Worm (Caenorhabditis elegans) whole organism, young adult: ENCODE measurements around the gene D1086.3.
A peak's percentile ranks its signal among the peaks of the same experiment; 100 is the strongest.

Experiments used
- B0261.1 ChIP-seq: sonication (generic microtip); optimal IDR thresholded peaks from 2 replicates; lab custom pipeline; 2016; ENCODE audit warnings: mild to moderate bottlenecking, missing genetic modification characterization, moderate library complexity, missing compliant biosample characterization
- D2030.7 ChIP-seq: fragments of 200-800 bp; sonication (Bioruptor generic); IDR thresholded peaks from 2 replicates; pipeline ENCODE4 v1.3.6; 2022; ENCODE audit warnings: missing genetic modification reagents, missing genetic modification characterization, missing compliant biosample characterization
- F10E7.11 ChIP-seq: sonication (generic microtip); optimal IDR thresholded peaks from 2 replicates; lab custom pipeline; 2017; ENCODE audit warnings: mild to moderate bottlenecking, missing genetic modification characterization, moderate library complexity, missing compliant biosample characterization
- F22D6.2 ChIP-seq: sonication (generic microtip); optimal IDR thresholded peaks from 2 replicates; lab custom pipeline; 2016; ENCODE audit warnings: mild to moderate bottlenecking, missing genetic modification characterization, missing compliant biosample characterization
- F37B4.10 ChIP-seq: fragments of 200-800 bp; sonication (Bioruptor generic); IDR thresholded peaks from 2 replicates; pipeline ENCODE4 v1.3.6; 2022; ENCODE audit warnings: missing genetic modification characterization, missing compliant biosample characterization
- F39B2.1 ChIP-seq: fragments of 200-800 bp; sonication (Bioruptor generic); IDR thresholded peaks from 2 replicates; pipeline ENCODE4 v1.3.6; 2022; ENCODE audit warnings: missing genetic modification reagents, missing genetic modification characterization, missing compliant biosample characterization
- F57A8.1 ChIP-seq: fragments of 200-800 bp; sonication (Bioruptor generic); optimal IDR thresholded peaks from 2 replicates; lab custom pipeline; 2018; ENCODE audit warnings: mild to moderate bottlenecking, missing genetic modification characterization, moderate library complexity, missing compliant biosample characterization
- F57C9.4 ChIP-seq: sonication (generic microtip); optimal IDR thresholded peaks from 2 replicates; lab custom pipeline; 2017; ENCODE audit warnings: mild to moderate bottlenecking, missing genetic modification characterization, missing compliant biosample characterization
- K11D2.4 ChIP-seq: fragments of 200-800 bp; sonication (Bioruptor generic); IDR thresholded peaks from 2 replicates; pipeline ENCODE4 v1.3.6; 2022; ENCODE audit warnings: missing genetic modification reagents, missing genetic modification characterization, missing compliant biosample characterization
- Y53G8AR.9 ChIP-seq: fragments of 200-800 bp; sonication (Bioruptor generic); conservative IDR thresholded peaks from 2 replicates; pipeline ENCODE4 v1.3.6; 2022; ENCODE audit warnings: missing genetic modification reagents, missing genetic modification characterization, missing compliant biosample characterization
- attf-3 ChIP-seq: fragments of 200-800 bp; sonication (Bioruptor generic); conservative IDR thresholded peaks from 2 replicates; pipeline ENCODE4 v1.3.6; 2022; ENCODE audit warnings: missing genetic modification reagents, missing genetic modification characterization, missing compliant biosample characterization
- attf-5 ChIP-seq: fragments of 200-800 bp; sonication (Bioruptor generic); optimal IDR thresholded peaks from 2 replicates; lab custom pipeline; 2018; ENCODE audit warnings: mild to moderate bottlenecking, missing genetic modification characterization, missing compliant biosample characterization
- attf-6 ChIP-seq: fragments of 200-800 bp; sonication (Bioruptor generic); IDR thresholded peaks from 2 replicates; pipeline ENCODE4 v1.3.6; 2022; ENCODE audit warnings: missing genetic modification reagents, missing genetic modification characterization, missing compliant biosample characterization
- bed-1 ChIP-seq: fragments of 200-800 bp; sonication (Bioruptor generic); IDR thresholded peaks from 2 replicates; pipeline ENCODE4 v1.3.6; 2022; ENCODE audit warnings: missing genetic modification reagents, missing genetic modification characterization, missing compliant biosample characterization
- bed-2 ChIP-seq: fragments of 200-800 bp; sonication (Bioruptor generic); IDR thresholded peaks from 2 replicates; pipeline ENCODE4 v1.3.6; 2022; ENCODE audit warnings: missing genetic modification reagents, missing genetic modification characterization, missing compliant biosample characterization
- ceh-100 ChIP-seq: fragments of 200-800 bp; sonication (Bioruptor generic); IDR thresholded peaks from 2 replicates; pipeline ENCODE4 v1.3.6; 2022; ENCODE audit warnings: missing genetic modification reagents, missing genetic modification characterization, missing compliant biosample characterization
- ceh-58 ChIP-seq: fragments of 200-800 bp; sonication (Bioruptor generic); IDR thresholded peaks from 2 replicates; pipeline ENCODE4 v1.3.6; 2022; ENCODE audit warnings: missing genetic modification characterization, missing compliant biosample characterization
- ceh-79 ChIP-seq: sonication (generic microtip); optimal IDR thresholded peaks from 2 replicates; lab custom pipeline; 2017; ENCODE audit warnings: mild to moderate bottlenecking, missing genetic modification characterization, missing compliant biosample characterization
- ceh-91 ChIP-seq: fragments of 200-800 bp; sonication (Bioruptor generic); IDR thresholded peaks from 2 replicates; pipeline ENCODE4 v1.3.6; 2022; ENCODE audit warnings: missing genetic modification reagents, missing genetic modification characterization, missing compliant biosample characterization
- egl-44 ChIP-seq: fragments of 200-800 bp; sonication (Bioruptor generic); IDR thresholded peaks from 2 replicates; pipeline ENCODE4 v1.3.6; 2022; ENCODE audit warnings: missing genetic modification reagents, missing genetic modification characterization, missing compliant biosample characterization
- egrh-3 ChIP-seq: fragments of 200-800 bp; sonication (Bioruptor generic); IDR thresholded peaks from 2 replicates; pipeline ENCODE4 v1.3.6; 2022; ENCODE audit warnings: missing genetic modification reagents, missing genetic modification characterization, missing compliant biosample characterization
- ekl-4 ChIP-seq: fragments of 200-800 bp; sonication (Bioruptor generic); IDR thresholded peaks from 2 replicates; pipeline ENCODE4 v1.3.6; 2022; ENCODE audit warnings: missing genetic modification reagents, missing genetic modification characterization, missing compliant biosample characterization
- ets-4 ChIP-seq: fragments of 200-800 bp; sonication (Bioruptor generic); optimal IDR thresholded peaks from 2 replicates; lab custom pipeline; 2018; ENCODE audit warnings: mild to moderate bottlenecking, missing genetic modification characterization, missing compliant biosample characterization
- hmg-1.2 ChIP-seq: fragments of 200-800 bp; sonication (Bioruptor generic); IDR thresholded peaks from 2 replicates; pipeline ENCODE4 v1.3.6; 2022; ENCODE audit warnings: missing genetic modification reagents, missing genetic modification characterization, missing compliant biosample characterization
- hsf-1 ChIP-seq: fragments of 200-800 bp; sonication (Bioruptor generic); IDR thresholded peaks from 2 replicates; pipeline ENCODE4 v1.3.6; 2022; ENCODE audit warnings: missing genetic modification reagents, missing genetic modification characterization, missing compliant biosample characterization
- lag-1 ChIP-seq: fragments of 200-800 bp; sonication (Bioruptor generic); IDR thresholded peaks from 2 replicates; pipeline ENCODE4 v1.3.6; 2022; ENCODE audit warnings: missing genetic modification reagents, missing genetic modification characterization, missing compliant biosample characterization
- lin-35 ChIP-seq, 3 experiments: fragments of 150-350 bp in 2 of 3; sonication (generic microtip) in 1 of 3; optimal IDR thresholded peaks; 2 replicates each; lab custom pipeline; 2014 to 2018; ENCODE audit warnings: missing biosample characterization in 3 of 3, missing genetic modification characterization in 3 of 3, missing genetic modification reagents in 3 of 3
- lin-54 ChIP-seq: fragments of 200-800 bp; sonication (Bioruptor generic); optimal IDR thresholded peaks from 2 replicates; lab custom pipeline; 2018; ENCODE audit warnings: mild to moderate bottlenecking, missing genetic modification characterization, missing compliant biosample characterization
- lir-1 ChIP-seq: fragments of 200-800 bp; sonication (Bioruptor generic); conservative IDR thresholded peaks from 2 replicates; pipeline ENCODE4 v1.3.6; 2022; ENCODE audit warnings: missing genetic modification reagents, missing genetic modification characterization, missing compliant biosample characterization
- lsl-1 ChIP-seq: fragments of 200-800 bp; sonication (Bioruptor generic); optimal IDR thresholded peaks from 2 replicates; lab custom pipeline; 2018; ENCODE audit warnings: mild to moderate bottlenecking, missing genetic modification characterization, moderate library complexity, missing compliant biosample characterization
- madf-6 ChIP-seq: fragments of 200-800 bp; sonication (Bioruptor generic); IDR thresholded peaks from 2 replicates; pipeline ENCODE4 v1.3.6; 2022; ENCODE audit warnings: missing genetic modification reagents, missing genetic modification characterization, missing compliant biosample characterization
- nfyb-1 ChIP-seq: fragments of 200-800 bp; sonication (Bioruptor generic); IDR thresholded peaks from 2 replicates; pipeline ENCODE4 v1.3.6; 2022; ENCODE audit warnings: missing genetic modification reagents, missing genetic modification characterization, missing compliant biosample characterization
- nhr-120 ChIP-seq: fragments of 200-800 bp; sonication (Bioruptor generic); IDR thresholded peaks from 2 replicates; pipeline ENCODE4 v1.3.6; 2022; ENCODE audit warnings: missing genetic modification characterization, missing compliant biosample characterization
- nhr-27 ChIP-seq: fragments of 200-800 bp; sonication (Bioruptor generic); optimal IDR thresholded peaks from 2 replicates; lab custom pipeline; 2018; ENCODE audit warnings: mild to moderate bottlenecking, missing genetic modification characterization, moderate library complexity, missing compliant biosample characterization
- nhr-80 ChIP-seq: sonication (generic microtip); optimal IDR thresholded peaks from 2 replicates; lab custom pipeline; 2016; ENCODE audit warnings: missing genetic modification characterization, missing compliant biosample characterization
- pbrm-1 ChIP-seq: fragments of 200-800 bp; sonication (Bioruptor generic); IDR thresholded peaks from 2 replicates; pipeline ENCODE4 v1.3.6; 2022; ENCODE audit warnings: missing genetic modification reagents, missing genetic modification characterization, missing compliant biosample characterization
- sea-2 ChIP-seq: fragments of 200-800 bp; sonication (Bioruptor generic); IDR thresholded peaks from 2 replicates; pipeline ENCODE4 v1.3.6; 2022; ENCODE audit warnings: missing genetic modification characterization, missing compliant biosample characterization
- somi-1 ChIP-seq: fragments of 200-800 bp; sonication (Bioruptor generic); optimal IDR thresholded peaks from 2 replicates; lab custom pipeline; 2018; ENCODE audit warnings: mild to moderate bottlenecking, missing genetic modification characterization, missing compliant biosample characterization
- zfh-2 ChIP-seq: fragments of 200-800 bp; sonication (Bioruptor generic); conservative IDR thresholded peaks from 2 replicates; pipeline ENCODE4 v1.3.6; 2022; ENCODE audit warnings: missing genetic modification reagents, missing genetic modification characterization, missing compliant biosample characterization
- zim-3 ChIP-seq: sonication (generic microtip); optimal IDR thresholded peaks from 2 replicates; lab custom pipeline; 2017; ENCODE audit warnings: mild to moderate bottlenecking, missing genetic modification characterization, moderate library complexity, missing compliant biosample characterization
- ztf-22 ChIP-seq: fragments of 200-800 bp; sonication (Bioruptor generic); optimal IDR thresholded peaks from 2 replicates; lab custom pipeline; 2018; ENCODE audit warnings: mild to moderate bottlenecking, missing genetic modification characterization, moderate library complexity, missing compliant biosample characterization
- ztf-25 ChIP-seq: fragments of 200-800 bp; sonication (Bioruptor generic); IDR thresholded peaks from 2 replicates; pipeline ENCODE4 v1.3.6; 2022; ENCODE audit warnings: missing genetic modification reagents, missing genetic modification characterization, missing compliant biosample characterization
- ztf-26 ChIP-seq: sonication (generic microtip); optimal IDR thresholded peaks from 2 replicates; lab custom pipeline; 2017; ENCODE audit warnings: missing genetic modification characterization, missing compliant biosample characterization
- ztf-3 ChIP-seq: fragments of 200-800 bp; sonication (Bioruptor generic); optimal IDR thresholded peaks from 2 replicates; lab custom pipeline; 2018; ENCODE audit warnings: mild to moderate bottlenecking, missing genetic modification characterization, missing compliant biosample characterization

D1086.3 gene

ce11 chrV:14055097-14055496 is 37.5 kb upstream of the D1086.3 start (continued):
- TF ChIP-seq F57C9.4 (tag; lab: Kevin White, UChicago) (peak; percentile 87), egl-44 (GFP tag; lab: Robert Waterston, UW) (peak; percentile 94), Y53G8AR.9 (GFP tag; lab: Robert Waterston, UW) (peak; percentile 97), hsf-1 (GFP tag; lab: Robert Waterston, UW) (peak; percentile 74), egrh-3 (peak; percentile 79; the same call in 1 of the 2 replicates), nfyb-1 (GFP tag; lab: Robert Waterston, UW) (peak; percentile 97), ekl-4 (peak; percentile 98), ztf-26 (peak; percentile 94), lir-1 (GFP tag; lab: Robert Waterston, UW) (peak; percentile 97), B0261.1 (tag; lab: Kevin White, UChicago) (peak; percentile 17), ceh-79 (tag; lab: Kevin White, UChicago) (peak; percentile 68), pbrm-1 (GFP tag; lab: Robert Waterston, UW) (peak; percentile 95), madf-6 (peak; percentile 85), F22D6.2 (tag; lab: Kevin White, UChicago) (peak; percentile 86), ceh-100 (GFP tag; lab: Robert Waterston, UW) (peak; percentile 94), D2030.7 (peak; percentile 60), F39B2.1 (0 out of 2 replicates have a peak, but pooled peaks have one; percentile 42), F37B4.10 (GFP tag; lab: Robert Waterston, UW) (peak; percentile 90; the same call in 1 of the 2 replicates), sea-2 (GFP tag; lab: Robert Waterston, UW) (peak; percentile 93), lsl-1 (GFP tag; lab: Kevin White, UChicago) (peak; percentile 29), ets-4 (GFP tag; lab: Kevin White, UChicago) (peak; percentile 41), ceh-91 (GFP tag; lab: Robert Waterston, UW) (peak; percentile 77), bed-2 (GFP tag; lab: Robert Waterston, UW) (peak; percentile 98), lin-35 (GFP tag; optimal IDR thresholded peaks at IDR 0.05; lab: Kevin White, UChicago) (peak in 2 of 3 experiments; percentile 29 to 84), ceh-58 (GFP tag; lab: Robert Waterston, UW) (0 out of 2 replicates have a peak, but pooled peaks have one; percentile 13), K11D2.4 (GFP tag; lab: Robert Waterston, UW) (peak; percentile 97), nhr-80 (tag; lab: Kevin White, UChicago) (peak; percentile 75), ztf-3 (peak; percentile 73), lin-54 (GFP tag; lab: Kevin White, UChicago) (peak; percentile 92), nhr-27 (peak; percentile 75), ztf-25 (peak; percentile 77; the same call in 1 of the 2 replicates), attf-6 (GFP tag; lab: Robert Waterston, UW) (peak; percentile 58), hmg-1.2 (GFP tag; lab: Robert Waterston, UW) (peak; percentile 96), attf-3 (GFP tag; lab: Robert Waterston, UW) (peak; percentile 82), nhr-120 (peak; percentile 83; the same call in 1 of the 2 replicates), lag-1 (GFP tag; lab: Robert Waterston, UW) (peak; percentile 97), zfh-2 (peak; percentile 82), bed-1 (GFP tag; lab: Robert Waterston, UW) (peak; percentile 97), F10E7.11 (tag; lab: Kevin White, UChicago) (peak; percentile 47), F57A8.1 (GFP tag; lab: Kevin White, UChicago) (peak; percentile 34), ztf-22 (GFP tag; lab: Kevin White, UChicago) (peak; percentile 78), attf-5 (GFP tag; lab: Kevin White, UChicago) (peak; percentile 95), zim-3 (tag; lab: Kevin White, UChicago) (peak; percentile 89), somi-1 (peak; percentile 84)
